Worm (Caenorhabditis elegans) whole organism, late embryonic: ENCODE measurements around the gene ZK666.2.

Experiments used
- K02D7.2 ChIP-seq: sonication (generic microtip); optimal IDR thresholded peaks from 2 replicates; lab custom pipeline; 2017; ENCODE audit warnings: mild to moderate bottlenecking, missing genetic modification characterization, missing compliant biosample characterization
- ama-1 ChIP-seq: fragments of 150-350 bp; optimal IDR thresholded peaks from 2 replicates; lab custom pipeline; 2014
- ceh-30 ChIP-seq: fragments of 150-350 bp; optimal IDR thresholded peaks from 2 replicates; lab custom pipeline; 2014; ENCODE audit warnings: missing biosample characterization, missing genetic modification characterization
- ceh-6 ChIP-seq: fragments of 200-800 bp; sonication (Bioruptor generic); optimal IDR thresholded peaks from 2 replicates; lab custom pipeline; 2018; ENCODE audit warnings: mild to moderate bottlenecking, missing genetic modification characterization, missing compliant biosample characterization
- che-1 ChIP-seq: sonication (generic microtip); optimal IDR thresholded peaks from 2 replicates; lab custom pipeline; 2016; ENCODE audit warnings: mild to moderate bottlenecking, missing genetic modification characterization, missing compliant biosample characterization
- fax-1 ChIP-seq: sonication (generic microtip); optimal IDR thresholded peaks from 2 replicates; lab custom pipeline; 2016; ENCODE audit warnings: missing genotype, missing genetic modification characterization, missing compliant biosample characterization
- fkh-10 ChIP-seq: fragments of 150-350 bp; optimal IDR thresholded peaks from 2 replicates; lab custom pipeline; 2014; ENCODE audit warnings: missing biosample characterization, missing genetic modification reagents, missing genetic modification characterization
- hlh-30 ChIP-seq: sonication (generic microtip); optimal IDR thresholded peaks from 2 replicates; lab custom pipeline; 2017; ENCODE audit warnings: antibody characterized with exemption, missing genetic modification characterization, missing compliant biosample characterization; ENCODE audit not compliant: insufficient read depth
- hlh-6 ChIP-seq: sonication (generic microtip); optimal IDR thresholded peaks from 2 replicates; lab custom pipeline; 2016; ENCODE audit warnings: missing genotype, missing genetic modification characterization, missing compliant biosample characterization
- nhr-11 ChIP-seq: fragments of 150-350 bp; optimal IDR thresholded peaks from 2 replicates; lab custom pipeline; 2014; ENCODE audit warnings: missing biosample characterization, missing genetic modification characterization
- pax-1 ChIP-seq: fragments of 150-350 bp; optimal IDR thresholded peaks from 2 replicates; lab custom pipeline; 2014; ENCODE audit warnings: missing biosample characterization, missing genetic modification characterization
- pha-4 ChIP-seq: fragments of 150-350 bp; optimal IDR thresholded peaks from 2 replicates; lab custom pipeline; 2018; ENCODE audit warnings: missing biosample characterization, missing genetic modification reagents, missing genetic modification characterization
- pqm-1 ChIP-seq: sonication (generic microtip); optimal IDR thresholded peaks from 2 replicates; lab custom pipeline; 2016; ENCODE audit warnings: missing genetic modification characterization, missing compliant biosample characterization
- tbx-2 ChIP-seq: sonication (generic microtip); optimal IDR thresholded peaks from 2 replicates; lab custom pipeline; 2016; ENCODE audit warnings: missing genetic modification characterization, missing compliant biosample characterization

- TF ChIP-seq ama-1 (lab: Kevin White, UChicago) (no peak), ceh-30 (tag; lab: Kevin White, UChicago) (no peak), fkh-10 (GFP tag; lab: Kevin White, UChicago) (no peak), hlh-30 (tag; lab: Kevin White, UChicago) (no peak), hlh-6 (tag; lab: Kevin White, UChicago) (no peak), pqm-1 (no peak), fax-1 (tag; lab: Kevin White, UChicago) (no peak), nhr-11 (tag; lab: Kevin White, UChicago) (no peak), pax-1 (tag; lab: Kevin White, UChicago) (no peak), pha-4 (tag; lab: Kevin White, UChicago) (no peak), che-1 (tag; lab: Kevin White, UChicago) (no peak), tbx-2 (tag; lab: Kevin White, UChicago) (no peak), ceh-6 (no peak), K02D7.2 (tag; lab: Kevin White, UChicago) (no peak)
Measured at ce11 chrII:10504729-10505128, 33.0 kb upstream of the ZK666.2 start.
